Fruit fly (Drosophila melanogaster) whole organism, embryonic: ENCODE measurements around the gene CG13675.

Experiments used
- Atf-2 ChIP-seq: fragments of 200-800 bp; sonication (Bioruptor generic); optimal IDR thresholded peaks from 2 replicates; lab custom pipeline; 2016; ENCODE audit warnings: missing biosample characterization, missing genetic modification characterization
- B-H2 ChIP-seq: fragments of 200-800 bp; sonication (Bioruptor generic); optimal IDR thresholded peaks from 2 replicates; lab custom pipeline; 2018; ENCODE audit warnings: missing biosample characterization, mild to moderate bottlenecking, missing genetic modification characterization
- CG12071 ChIP-seq: fragments of 200-800 bp; sonication (Bioruptor generic); optimal IDR thresholded peaks from 3 replicates; lab custom pipeline; 2018; ENCODE audit warnings: missing biosample characterization, mild to moderate bottlenecking, missing genetic modification characterization
- CG1603 ChIP-seq: fragments of 200-800 bp; sonication (Bioruptor generic); optimal IDR thresholded peaks from 2 replicates; lab custom pipeline; 2019; ENCODE audit warnings: missing biosample characterization, mild to moderate bottlenecking, missing genetic modification characterization, moderate library complexity
- CG17361 ChIP-seq: fragments of 200-800 bp; sonication (Bioruptor generic); IDR thresholded peaks from 3 replicates; pipeline ENCODE4 v1.3.6; 2022; ENCODE audit warnings: missing biosample characterization, missing genetic modification characterization
- CG17912 ChIP-seq: fragments of 200-800 bp; sonication (Bioruptor generic); optimal IDR thresholded peaks from 2 replicates; lab custom pipeline; 2018; ENCODE audit warnings: missing biosample characterization, mild to moderate bottlenecking, missing genetic modification characterization
- CG18262 ChIP-seq: fragments of 200-800 bp; optimal IDR thresholded peaks from 3 replicates; lab custom pipeline; 2019; ENCODE audit warnings: missing biosample characterization, mild to moderate bottlenecking, missing genetic modification characterization, moderate library complexity
- CG4404 ChIP-seq: fragments of 200-800 bp; sonication (Bioruptor generic); IDR thresholded peaks from 2 replicates; pipeline ENCODE4 v1.3.6; 2022; ENCODE audit warnings: missing biosample characterization, missing genetic modification characterization
- CG4854 ChIP-seq: fragments of 200-800 bp; sonication (Bioruptor generic); optimal IDR thresholded peaks from 2 replicates; lab custom pipeline; 2016; ENCODE audit warnings: missing biosample characterization, missing genetic modification characterization, inconsistent platforms
- CG6689 ChIP-seq: fragments of 200-800 bp; sonication (Bioruptor generic); IDR thresholded peaks from 2 replicates; pipeline ENCODE4 v1.3.6; 2022; ENCODE audit warnings: missing biosample characterization, missing genetic modification characterization
- CG6813 ChIP-seq: fragments of 200-800 bp; sonication (Bioruptor generic); optimal IDR thresholded peaks from 2 replicates; lab custom pipeline; 2017; ENCODE audit warnings: missing biosample characterization, missing genetic modification characterization, mild to moderate bottlenecking, moderate library complexity, missing genetic modification reagents
- CG7556 ChIP-seq: fragments of 200-800 bp; sonication (Bioruptor generic); optimal IDR thresholded peaks from 2 replicates; lab custom pipeline; 2017; ENCODE audit warnings: missing biosample characterization, mild to moderate bottlenecking, missing genetic modification characterization
- CG7928 ChIP-seq: fragments of 200-800 bp; sonication (Bioruptor generic); optimal IDR thresholded peaks from 2 replicates; lab custom pipeline; 2017; ENCODE audit warnings: missing biosample characterization, mild to moderate bottlenecking, missing genetic modification characterization
- CG8924 ChIP-seq: fragments of 200-800 bp; optimal IDR thresholded peaks from 3 replicates; lab custom pipeline; 2019; ENCODE audit warnings: missing biosample characterization, mild to moderate bottlenecking, missing genetic modification characterization, moderate library complexity
- CG9437 ChIP-seq: fragments of 200-800 bp; sonication (Bioruptor generic); optimal IDR thresholded peaks from 2 replicates; lab custom pipeline; 2018; ENCODE audit warnings: missing biosample characterization, mild to moderate bottlenecking, missing genetic modification characterization
- CG9727 ChIP-seq: fragments of 200-800 bp; sonication (Bioruptor generic); optimal IDR thresholded peaks from 3 replicates; lab custom pipeline; 2017; ENCODE audit warnings: missing biosample characterization, mild to moderate bottlenecking, missing genetic modification characterization
- CG9932 ChIP-seq: fragments of 200-800 bp; sonication (Bioruptor generic); IDR thresholded peaks from 2 replicates; pipeline ENCODE4 v1.3.6; 2022; ENCODE audit warnings: missing biosample characterization, missing genetic modification characterization
- Chrac-16 ChIP-seq: fragments of 200-800 bp; sonication (Bioruptor generic); optimal IDR thresholded peaks from 3 replicates; lab custom pipeline; 2016; ENCODE audit warnings: missing biosample characterization, missing genetic modification characterization
- Dip2 ChIP-seq: fragments of 200-800 bp; sonication (Bioruptor generic); IDR thresholded peaks from 2 replicates; pipeline ENCODE4 v1.3.6; 2022; ENCODE audit warnings: missing biosample characterization, missing genetic modification characterization
- Fer2 ChIP-seq: fragments of 200-800 bp; sonication (Bioruptor generic); optimal IDR thresholded peaks from 2 replicates; lab custom pipeline; 2018; ENCODE audit warnings: missing biosample characterization, mild to moderate bottlenecking, missing genetic modification characterization, moderate library complexity
- GATAe ChIP-seq: fragments of 200-800 bp; sonication (Bioruptor generic); conservative IDR thresholded peaks from 2 replicates; pipeline ENCODE4 v1.3.6; 2022; ENCODE audit warnings: missing biosample characterization, missing genetic modification characterization
- Gug ChIP-seq: fragments of 200-800 bp; sonication (Bioruptor generic); IDR thresholded peaks from 4 replicates; pipeline ENCODE4 v1.3.6; 2022; ENCODE audit warnings: missing biosample characterization, missing genetic modification characterization
- HLHmδ ChIP-seq: fragments of 200-800 bp; sonication (Bioruptor generic); optimal IDR thresholded peaks from 2 replicates; lab custom pipeline; 2018; ENCODE audit warnings: missing biosample characterization, mild to moderate bottlenecking, missing genetic modification characterization, moderate library complexity
- Lim3 ChIP-seq: fragments of 200-800 bp; sonication (Bioruptor generic); IDR thresholded peaks from 2 replicates; pipeline ENCODE4 v1.3.6; 2022; ENCODE audit warnings: missing biosample characterization, missing genetic modification characterization
- Med ChIP-seq: fragments of 200-800 bp; sonication (Bioruptor generic); peaks from one replicate; lab custom pipeline; 2016; ENCODE audit warnings: missing biosample characterization, missing genetic modification characterization, mild to moderate bottlenecking, inconsistent platforms, moderate library complexity
- Mes4 ChIP-seq: fragments of 200-800 bp; sonication (Bioruptor generic); optimal IDR thresholded peaks from 2 replicates; lab custom pipeline; 2016; ENCODE audit warnings: missing biosample characterization, missing genetic modification characterization
- Nf-YA ChIP-seq: fragments of 200-800 bp; sonication (Bioruptor generic); IDR thresholded peaks from 2 replicates; pipeline ENCODE4 v1.3.6; 2022; ENCODE audit warnings: missing biosample characterization, missing genetic modification characterization
- Nf-YB ChIP-seq: fragments of 200-800 bp; sonication (Bioruptor generic); optimal IDR thresholded peaks from 3 replicates; lab custom pipeline; 2019; ENCODE audit warnings: missing biosample characterization, mild to moderate bottlenecking, missing genetic modification characterization, moderate library complexity
- Sry-β ChIP-seq: fragments of 200-800 bp; sonication (Bioruptor generic); optimal IDR thresholded peaks from 2 replicates; lab custom pipeline; 2018; ENCODE audit warnings: missing biosample characterization, mild to moderate bottlenecking, missing genetic modification characterization, moderate library complexity
- al ChIP-seq: fragments of 200-800 bp; sonication (Bioruptor generic); IDR thresholded peaks from 2 replicates; pipeline ENCODE4 v1.3.6; 2022; ENCODE audit warnings: missing biosample characterization, missing genetic modification characterization
- cad ChIP-seq: fragments of >200 bp; optimal IDR thresholded peaks from 2 replicates; lab custom pipeline; 2017; ENCODE audit warnings: missing biosample characterization, missing genetic modification characterization
- emc ChIP-seq: fragments of 200-800 bp; sonication (Bioruptor generic); optimal IDR thresholded peaks from 2 replicates; lab custom pipeline; 2016; ENCODE audit warnings: missing biosample characterization, missing genetic modification characterization
- fd3F ChIP-seq: fragments of 200-800 bp; sonication (Bioruptor generic); optimal IDR thresholded peaks from 2 replicates; lab custom pipeline; 2018; ENCODE audit warnings: missing biosample characterization, mild to moderate bottlenecking, missing genetic modification characterization, moderate library complexity
- kni ChIP-seq: fragments of 200-800 bp; sonication (Bioruptor generic); optimal IDR thresholded peaks from 3 replicates; lab custom pipeline; 2017; ENCODE audit warnings: mild to moderate bottlenecking, missing biosample characterization, missing genetic modification reagents, missing genetic modification characterization
- knrl ChIP-seq: fragments of 200-800 bp; sonication (Bioruptor generic); IDR thresholded peaks from 3 replicates; pipeline ENCODE4 v1.3.6; 2022; ENCODE audit warnings: missing biosample characterization, missing genetic modification characterization; ENCODE audit not compliant: partially characterized antibody
- mirr ChIP-seq: fragments of 200-800 bp; sonication (Bioruptor generic); optimal IDR thresholded peaks from 3 replicates; lab custom pipeline; 2018; ENCODE audit warnings: missing biosample characterization, mild to moderate bottlenecking, missing genetic modification characterization
- nom ChIP-seq: fragments of 200-800 bp; sonication (Bioruptor generic); optimal IDR thresholded peaks from 2 replicates; lab custom pipeline; 2017; ENCODE audit warnings: missing biosample characterization, missing genetic modification characterization, mild to moderate bottlenecking, moderate library complexity, missing genetic modification reagents
- onecut ChIP-seq: fragments of 200-800 bp; sonication (Bioruptor generic); IDR thresholded peaks from 2 replicates; pipeline ENCODE4 v1.3.6; 2022; ENCODE audit warnings: missing biosample characterization, missing genetic modification characterization
- org-1 ChIP-seq: fragments of 200-800 bp; sonication (Bioruptor generic); optimal IDR thresholded peaks from 2 replicates; lab custom pipeline; 2017; ENCODE audit warnings: missing biosample characterization, missing genetic modification characterization
- rib ChIP-seq: fragments of 200-800 bp; sonication (Bioruptor generic); IDR thresholded peaks from 2 replicates; pipeline ENCODE4 v1.3.6; 2022; ENCODE audit warnings: missing biosample characterization, missing genetic modification characterization
- scrt ChIP-seq: fragments of 200-800 bp; sonication (Bioruptor generic); optimal IDR thresholded peaks from 2 replicates; lab custom pipeline; 2018; ENCODE audit warnings: missing biosample characterization, mild to moderate bottlenecking, missing genetic modification characterization, moderate library complexity
- sisA ChIP-seq: fragments of 200-800 bp; sonication (Bioruptor generic); IDR thresholded peaks from 2 replicates; pipeline ENCODE4 v1.3.6; 2022; ENCODE audit warnings: missing biosample characterization, missing genetic modification characterization
- slou ChIP-seq: fragments of 200-800 bp; sonication (Bioruptor generic); optimal IDR thresholded peaks from 3 replicates; lab custom pipeline; 2016; ENCODE audit warnings: missing biosample characterization, missing genetic modification characterization
- tap ChIP-seq: fragments of 200-800 bp; optimal IDR thresholded peaks from 3 replicates; lab custom pipeline; 2019; ENCODE audit warnings: missing biosample characterization, mild to moderate bottlenecking, missing genetic modification characterization, moderate library complexity
- tio ChIP-seq: fragments of 200-800 bp; sonication (Bioruptor generic); optimal IDR thresholded peaks from 2 replicates; lab custom pipeline; 2017; ENCODE audit warnings: missing biosample characterization, missing genetic modification characterization, inconsistent platforms
- trh ChIP-seq: fragments of 200-800 bp; sonication (Bioruptor generic); optimal IDR thresholded peaks from 2 replicates; lab custom pipeline; 2016; ENCODE audit warnings: missing biosample characterization, missing genetic modification characterization
- ttk ChIP-seq: fragments of 200-800 bp; sonication (Bioruptor generic); IDR thresholded peaks from 2 replicates; pipeline ENCODE4 v2.1.2; 2022; ENCODE audit warnings: missing biosample characterization, missing genetic modification characterization
- wdn ChIP-seq: fragments of 200-800 bp; sonication (Bioruptor generic); IDR thresholded peaks from 2 replicates; pipeline ENCODE4 v1.3.6; 2022; ENCODE audit warnings: missing biosample characterization, missing genetic modification characterization
- wor ChIP-seq: fragments of 200-800 bp; sonication (Bioruptor generic); IDR thresholded peaks from 2 replicates; pipeline ENCODE4 v1.3.6; 2022; ENCODE audit warnings: missing biosample characterization, missing genetic modification characterization

CG13675 gene

DNA sequence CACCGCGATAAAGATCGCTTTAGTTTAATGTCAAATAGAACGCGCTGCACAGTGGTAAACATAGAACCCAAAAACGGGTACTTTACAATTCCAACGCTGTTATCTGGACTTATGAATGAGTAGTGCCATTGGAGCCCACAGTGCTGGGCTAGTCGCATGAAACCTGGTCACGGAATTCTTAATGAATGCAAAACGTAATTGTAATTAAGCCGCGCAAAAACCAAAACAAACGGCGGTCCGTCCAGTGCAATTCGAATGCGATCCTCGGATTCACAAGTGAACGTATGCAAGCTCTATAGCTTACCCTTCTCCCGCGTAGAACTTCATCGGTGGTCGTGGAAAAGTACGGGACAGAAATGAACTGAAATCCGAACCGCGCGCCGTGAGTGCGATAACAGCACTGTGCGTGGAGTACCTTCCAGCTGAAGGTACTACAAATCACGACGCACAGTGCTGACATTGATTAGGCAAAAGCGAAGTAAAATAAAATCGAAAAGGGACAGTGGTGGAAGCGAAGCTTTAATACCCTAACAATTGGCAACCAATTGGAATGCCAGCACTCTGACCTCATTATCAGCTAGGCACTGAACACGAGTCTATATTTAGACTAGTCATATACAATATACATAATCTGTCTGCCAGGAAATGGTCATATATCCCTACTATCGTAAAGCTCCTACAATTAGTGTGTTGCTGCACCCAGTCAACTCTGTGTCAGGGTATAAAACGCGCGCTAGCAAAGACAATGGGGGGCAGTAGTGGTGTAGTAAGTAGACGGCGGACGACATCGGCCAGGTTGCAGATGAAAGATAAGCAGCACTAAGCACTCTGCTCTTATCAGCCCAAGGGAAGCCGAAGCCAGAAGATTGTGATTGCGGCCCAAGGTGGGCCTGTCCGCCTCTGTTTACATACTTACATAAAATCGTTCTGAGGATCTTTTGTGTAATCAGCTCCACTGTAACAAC, 20.2 kb upstream of the CG13675 start (continued):
- TF ChIP-seq Lim3 (GFP tag; lab: Robert Waterston, UW), result no peak
- 0 out of 3 replicates have a peak, but pooled peaks have one; percentile 45 for TF ChIP-seq CG17361 (GFP tag; lab: Robert Waterston, UW)
- TF ChIP-seq CG9932, result peak; percentile 62
- TF ChIP-seq Fer2 (tag; lab: Kevin White, UChicago), result peak; percentile 18
- TF ChIP-seq al (GFP tag; lab: Robert Waterston, UW), result no peak; the same call in 1 of the 2 replicates
- TF ChIP-seq Sry-β (GFP tag; lab: Kevin White, UChicago), result no peak
- no peak for TF ChIP-seq kni (GFP tag; lab: Kevin White, UChicago)
- peak; percentile 38 for TF ChIP-seq CG7556 (GFP tag; lab: Kevin White, UChicago)
- TF ChIP-seq CG4854 (GFP tag; lab: Kevin White, UChicago), result no peak
- TF ChIP-seq onecut, result no peak
- TF ChIP-seq Gug, result peak; percentile 60; the same call in 2 of the 4 replicates
- peak; percentile 31 for TF ChIP-seq CG18262
- TF ChIP-seq CG7928 (GFP tag; lab: Kevin White, UChicago), result no peak
- TF ChIP-seq rib, result no peak
- TF ChIP-seq Med (GFP tag; lab: Kevin White, UChicago), result peak; percentile 84
- peak; percentile 39 for TF ChIP-seq tio
- no peak for TF ChIP-seq slou (GFP tag; lab: Kevin White, UChicago)
- peak; percentile 44; the same call in 1 of the 2 replicates for TF ChIP-seq sisA (GFP tag; lab: Robert Waterston, UW)
- TF ChIP-seq CG17912 (GFP tag; lab: Kevin White, UChicago), result no peak
- peak; percentile 15 for TF ChIP-seq HLHmδ (GFP tag; lab: Kevin White, UChicago)
- TF ChIP-seq Nf-YB, result peak; percentile 52
- TF ChIP-seq Dip2 (GFP tag; lab: Robert Waterston, UW), result no peak
- peak; percentile 63 for TF ChIP-seq Mes4 (GFP tag; lab: Kevin White, UChicago)
- peak; percentile 69 for TF ChIP-seq Atf-2 (GFP tag; lab: Kevin White, UChicago)
- TF ChIP-seq CG6813 (GFP tag; lab: Kevin White, UChicago), result peak; percentile 34
- peak; percentile 40 for TF ChIP-seq nom (GFP tag; lab: Kevin White, UChicago)
- TF ChIP-seq CG9437 (GFP tag; lab: Kevin White, UChicago), result no peak
- no peak for TF ChIP-seq wdn (GFP tag; lab: Robert Waterston, UW)
- peak; percentile 71; the same call in 1 of the 2 replicates for TF ChIP-seq GATAe (GFP tag; lab: Robert Waterston, UW)
- TF ChIP-seq CG4404 (GFP tag; lab: Robert Waterston, UW), result no peak
- peak; percentile 34 for TF ChIP-seq Chrac-16 (GFP tag; lab: Kevin White, UChicago)
- TF ChIP-seq cad (GFP tag; lab: Kevin White, UChicago), result no peak
- TF ChIP-seq tap, result peak; percentile 31
- no peak for TF ChIP-seq org-1 (GFP tag; lab: Kevin White, UChicago)
- TF ChIP-seq CG6689 (GFP tag; lab: Robert Waterston, UW), result peak; percentile 46
- peak; percentile 70 for TF ChIP-seq CG1603 (tag; lab: Kevin White, UChicago)
- TF ChIP-seq Nf-YA (GFP tag; lab: Robert Waterston, UW), result no peak
- no peak for TF ChIP-seq knrl (GFP tag; lab: Robert Waterston, UW)
- no peak for TF ChIP-seq B-H2 (GFP tag; lab: Kevin White, UChicago)
- TF ChIP-seq CG12071, result no peak
- TF ChIP-seq scrt (GFP tag; lab: Kevin White, UChicago), result peak; percentile 19
- no peak for TF ChIP-seq ttk (GFP tag; lab: Robert Waterston, UW)
- peak; percentile 27 for TF ChIP-seq CG9727 (GFP tag; lab: Kevin White, UChicago)
- no peak for TF ChIP-seq fd3F (GFP tag; lab: Kevin White, UChicago)
- peak; percentile 93 for TF ChIP-seq mirr (GFP tag; lab: Kevin White, UChicago)
- TF ChIP-seq wor (GFP tag; lab: Robert Waterston, UW), result no peak
- TF ChIP-seq CG8924, result peak; percentile 20
- no peak for TF ChIP-seq trh (GFP tag; lab: Kevin White, UChicago)
- no peak for TF ChIP-seq emc (GFP tag; lab: Kevin White, UChicago)
